Fruit fly (Drosophila melanogaster) whole organism, embryonic: ENCODE results near the gene CG42759.

Source experiments
- Antp ChIP-seq: fragments of 200-800 bp; sonication (Bioruptor generic); optimal IDR thresholded peaks from 3 replicates; lab custom pipeline; 2016; ENCODE audit warnings: missing biosample characterization, missing genetic modification characterization
- Blimp-1 ChIP-seq: fragments of 200-800 bp; sonication (Bioruptor generic); optimal IDR thresholded peaks from 3 replicates; lab custom pipeline; 2018; ENCODE audit warnings: missing biosample characterization, missing genetic modification characterization, mild to moderate bottlenecking, moderate library complexity, missing genetic modification reagents
- CG10543 ChIP-seq: fragments of 200-800 bp; sonication (Bioruptor generic); optimal IDR thresholded peaks from 3 replicates; lab custom pipeline; 2017; ENCODE audit warnings: missing biosample characterization, mild to moderate bottlenecking, missing genetic modification characterization, moderate library complexity
- CG1233 ChIP-seq: fragments of 200-800 bp; sonication (Bioruptor generic); optimal IDR thresholded peaks from 4 replicates; lab custom pipeline; 2018; ENCODE audit warnings: missing biosample characterization, mild to moderate bottlenecking, missing genetic modification characterization
- CG12942 ChIP-seq: fragments of 200-800 bp; sonication (Bioruptor generic); optimal IDR thresholded peaks from 3 replicates; lab custom pipeline; 2016; ENCODE audit warnings: missing biosample characterization, missing genetic modification characterization
- CG13287 ChIP-seq: fragments of 200-800 bp; sonication (Bioruptor generic); IDR thresholded peaks from 2 replicates; pipeline ENCODE4 v1.3.6; 2022; ENCODE audit warnings: missing biosample characterization, missing genetic modification characterization; ENCODE audit not compliant: partially characterized antibody
- CG13424 ChIP-seq: fragments of 200-800 bp; sonication (Bioruptor generic); optimal IDR thresholded peaks from 2 replicates; lab custom pipeline; 2019; ENCODE audit warnings: missing biosample characterization, mild to moderate bottlenecking, missing genetic modification characterization, moderate library complexity
- CG14014 ChIP-seq: fragments of 200-800 bp; sonication (Bioruptor generic); IDR thresholded peaks from 2 replicates; pipeline ENCODE4 v1.3.6; 2022; ENCODE audit warnings: missing biosample characterization, missing genetic modification characterization
- CG15269 ChIP-seq: fragments of 200-800 bp; sonication (Bioruptor generic); optimal IDR thresholded peaks from 2 replicates; lab custom pipeline; 2018; ENCODE audit warnings: missing biosample characterization, mild to moderate bottlenecking, missing genetic modification characterization, moderate library complexity
- CG17385 ChIP-seq: fragments of 200-800 bp; sonication (Bioruptor generic); optimal IDR thresholded peaks from 3 replicates; lab custom pipeline; 2018; ENCODE audit warnings: missing biosample characterization, mild to moderate bottlenecking, missing genetic modification characterization
- CG17912 ChIP-seq: fragments of 200-800 bp; sonication (Bioruptor generic); optimal IDR thresholded peaks from 2 replicates; lab custom pipeline; 2018; ENCODE audit warnings: missing biosample characterization, mild to moderate bottlenecking, missing genetic modification characterization
- CG1832 ChIP-seq: fragments of 200-800 bp; sonication (Bioruptor generic); optimal IDR thresholded peaks from 2 replicates; lab custom pipeline; 2017; ENCODE audit warnings: missing biosample characterization, mild to moderate bottlenecking, missing genetic modification characterization, inconsistent platforms
- CG31441 ChIP-seq: fragments of 200-800 bp; sonication (Bioruptor generic); IDR thresholded peaks from 2 replicates; pipeline ENCODE4 v1.3.6; 2022; ENCODE audit warnings: missing biosample characterization, missing genetic modification characterization
- CG32532 ChIP-seq: fragments of 200-800 bp; sonication (Bioruptor generic); IDR thresholded peaks from 2 replicates; pipeline ENCODE4 v1.3.6; 2022; ENCODE audit warnings: missing biosample characterization, missing genetic modification characterization
- CG34224 ChIP-seq: fragments of 200-800 bp; sonication (Bioruptor generic); IDR thresholded peaks from 3 replicates; pipeline ENCODE4 v1.3.6; 2022; ENCODE audit warnings: missing biosample characterization, missing genetic modification characterization; ENCODE audit not compliant: partially characterized antibody
- CG34422 ChIP-seq: fragments of 200-800 bp; sonication (Bioruptor generic); IDR thresholded peaks from 3 replicates; pipeline ENCODE4 v1.3.6; 2022; ENCODE audit warnings: missing biosample characterization, missing genetic modification characterization
- CG7556 ChIP-seq: fragments of 200-800 bp; sonication (Bioruptor generic); optimal IDR thresholded peaks from 2 replicates; lab custom pipeline; 2017; ENCODE audit warnings: missing biosample characterization, mild to moderate bottlenecking, missing genetic modification characterization
- CG8281 ChIP-seq: fragments of 200-800 bp; sonication (Bioruptor generic); optimal IDR thresholded peaks from 2 replicates; lab custom pipeline; 2018; ENCODE audit warnings: missing biosample characterization, mild to moderate bottlenecking, missing genetic modification characterization, moderate library complexity
- CG8290 ChIP-seq, 3 experiments: fragments of 200-800 bp; sonication (Bioruptor generic); optimal IDR thresholded peaks; 2 replicates each; lab custom pipeline; 2016 to 2019; ENCODE audit warnings: missing biosample characterization in 3 of 3, missing genetic modification characterization in 3 of 3, mild to moderate bottlenecking in 2 of 3, moderate library complexity in 1 of 3
- CG8478 ChIP-seq: fragments of >200 bp; optimal IDR thresholded peaks from 2 replicates; lab custom pipeline; 2018
- CG9932 ChIP-seq: fragments of 200-800 bp; sonication (Bioruptor generic); IDR thresholded peaks from 2 replicates; pipeline ENCODE4 v1.3.6; 2022; ENCODE audit warnings: missing biosample characterization, missing genetic modification characterization
- D19A ChIP-seq: fragments of 200-800 bp; optimal IDR thresholded peaks from 3 replicates; lab custom pipeline; 2019; ENCODE audit warnings: missing biosample characterization, mild to moderate bottlenecking, missing genetic modification characterization, moderate library complexity
- Elba2 ChIP-seq: fragments of 200-800 bp; sonication (Bioruptor generic); optimal IDR thresholded peaks from 3 replicates; lab custom pipeline; 2016; ENCODE audit warnings: missing biosample characterization, missing genetic modification characterization
- Fer1 ChIP-seq: fragments of 200-800 bp; sonication (Bioruptor generic); optimal IDR thresholded peaks from 2 replicates; lab custom pipeline; 2017; ENCODE audit warnings: missing biosample characterization, mild to moderate bottlenecking, missing genetic modification characterization
- NfI ChIP-seq: fragments of 200-800 bp; sonication (Bioruptor generic); optimal IDR thresholded peaks from 3 replicates; lab custom pipeline; 2018; ENCODE audit warnings: missing biosample characterization, mild to moderate bottlenecking, missing genetic modification characterization, moderate library complexity
- Rx ChIP-seq: fragments of 200-800 bp; sonication (Bioruptor generic); IDR thresholded peaks from 2 replicates; pipeline ENCODE4 v1.3.6; 2022; ENCODE audit warnings: missing biosample characterization, missing genetic modification characterization
- Tbp ChIP-seq: fragments of >200 bp; optimal IDR thresholded peaks from 2 replicates; lab custom pipeline; 2018; ENCODE audit warnings: missing biosample characterization, missing genetic modification characterization
- Xrp1 ChIP-seq: fragments of 200-800 bp; sonication (Bioruptor generic); IDR thresholded peaks from 2 replicates; pipeline ENCODE4 v1.3.6; 2022; ENCODE audit warnings: missing biosample characterization, missing genetic modification characterization
- YL-1 ChIP-seq: fragments of 200-800 bp; sonication (Bioruptor generic); optimal IDR thresholded peaks from 3 replicates; lab custom pipeline; 2017; ENCODE audit warnings: missing biosample characterization, mild to moderate bottlenecking, missing genetic modification characterization
- az2 ChIP-seq: fragments of 200-800 bp; sonication (Bioruptor generic); optimal IDR thresholded peaks from 3 replicates; lab custom pipeline; 2016; ENCODE audit warnings: missing biosample characterization, missing genetic modification characterization
- cg ChIP-seq: fragments of 200-800 bp; sonication (Bioruptor generic); optimal IDR thresholded peaks from 3 replicates; lab custom pipeline; 2019; ENCODE audit warnings: missing biosample characterization, mild to moderate bottlenecking, missing genetic modification characterization, moderate library complexity
- cwo ChIP-seq: fragments of 200-800 bp; sonication (Bioruptor generic); optimal IDR thresholded peaks from 3 replicates; lab custom pipeline; 2017; ENCODE audit warnings: missing biosample characterization, missing genetic modification characterization, mild to moderate bottlenecking, moderate library complexity, missing genetic modification reagents
- eve ChIP-seq, 2 experiments: fragments of >200 bp; optimal IDR thresholded peaks; 2 replicates each; lab custom pipeline; 2017; ENCODE audit warnings: missing biosample characterization in 2 of 2, missing genetic modification characterization in 2 of 2
- gem ChIP-seq: fragments of 200-800 bp; sonication (Bioruptor generic); optimal IDR thresholded peaks from 2 replicates; lab custom pipeline; 2019; ENCODE audit warnings: missing biosample characterization, mild to moderate bottlenecking, missing genetic modification characterization, moderate library complexity
- insv ChIP-seq, 2 experiments: fragments of 200-800 bp; sonication (Bioruptor generic); optimal IDR thresholded peaks; 3 replicates each; lab custom pipeline; 2016 to 2018; ENCODE audit warnings: missing biosample characterization in 2 of 2, missing genetic modification characterization in 2 of 2
- kah ChIP-seq: fragments of 200-800 bp; sonication (Bioruptor generic); optimal IDR thresholded peaks from 2 replicates; lab custom pipeline; 2018; ENCODE audit warnings: missing biosample characterization, mild to moderate bottlenecking, missing genetic modification characterization
- lab ChIP-seq: fragments of 200-800 bp; sonication (Bioruptor generic); optimal IDR thresholded peaks from 3 replicates; lab custom pipeline; 2017; ENCODE audit warnings: missing biosample characterization, missing genetic modification characterization, mild to moderate bottlenecking, moderate library complexity, missing genetic modification reagents
- pan ChIP-seq, 4 experiments: fragments of >200 bp in 3 of 4; fragments of 200-800 bp in 1 of 4; sonication (Bioruptor generic) in 1 of 4; optimal IDR thresholded peaks in 3 of 4; IDR thresholded peaks in 1 of 4; 2 replicates each; pipeline versions ENCODE4 v1.3.6 to Lab custom; 2017 to 2022; ENCODE audit warnings: missing biosample characterization in 2 of 4, missing genetic modification characterization in 2 of 4, mixed read lengths in 1 of 4
- pfk ChIP-seq: fragments of 200-800 bp; sonication (Bioruptor generic); optimal IDR thresholded peaks from 2 replicates; lab custom pipeline; 2018; ENCODE audit warnings: missing biosample characterization, mild to moderate bottlenecking, missing genetic modification characterization, moderate library complexity
- prd ChIP-seq, 3 experiments: fragments of >200 bp in 2 of 3; fragments of 200-800 bp in 1 of 3; sonication (Bioruptor generic) in 1 of 3; optimal IDR thresholded peaks in 2 of 3; IDR thresholded peaks in 1 of 3; 2 replicates in 2 of 3; 3 replicates in 1 of 3; pipeline versions ENCODE4 v1.3.6 to Lab custom; 2017 to 2022; ENCODE audit warnings: missing biosample characterization in 1 of 3, missing genetic modification characterization in 1 of 3
- pros ChIP-seq: fragments of 200-800 bp; sonication (Bioruptor generic); optimal IDR thresholded peaks from 3 replicates; lab custom pipeline; 2019; ENCODE audit warnings: missing biosample characterization, mild to moderate bottlenecking, missing genetic modification characterization, moderate library complexity
- row ChIP-seq: fragments of 200-800 bp; sonication (Bioruptor generic); IDR thresholded peaks from 3 replicates; pipeline ENCODE4 v1.3.6; 2022; ENCODE audit warnings: missing biosample characterization, missing genetic modification characterization
- sna ChIP-seq: fragments of 200-800 bp; sonication (Bioruptor generic); IDR thresholded peaks from 2 replicates; pipeline ENCODE4 v1.3.6; 2022; ENCODE audit warnings: missing biosample characterization, missing genetic modification characterization; ENCODE audit not compliant: partially characterized antibody
- trem ChIP-seq: fragments of 200-800 bp; optimal IDR thresholded peaks from 3 replicates; lab custom pipeline; 2019; ENCODE audit warnings: missing biosample characterization, mild to moderate bottlenecking, missing genetic modification characterization, moderate library complexity
- vvl ChIP-seq: fragments of 200-800 bp; sonication (Bioruptor generic); IDR thresholded peaks from 2 replicates; pipeline ENCODE4 v1.3.6; 2022; ENCODE audit warnings: missing biosample characterization, missing genetic modification characterization
- wdn ChIP-seq: fragments of 200-800 bp; sonication (Bioruptor generic); IDR thresholded peaks from 2 replicates; pipeline ENCODE4 v1.3.6; 2022; ENCODE audit warnings: missing biosample characterization, missing genetic modification characterization
- yki ChIP-seq: fragments of >200 bp; optimal IDR thresholded peaks from 3 replicates; lab custom pipeline; 2018

The CG42759 gene

dm6 chr3R:10109212-10109880, 33.5 kb upstream of the CG42759 start:
- TF ChIP-seq CG7556 (GFP tag; lab: Kevin White, UChicago), result peak; percentile 3
- TF ChIP-seq Xrp1, result 0 out of 2 replicates have a peak, but pooled peaks have one; percentile 30
- TF ChIP-seq sna (GFP tag; lab: Robert Waterston, UW), result peak; percentile 33; the same call in 1 of the 2 replicates
- no peak for TF ChIP-seq lab
- TF ChIP-seq Fer1, result peak; percentile 56
- peak; percentile 1 for TF ChIP-seq YL-1 (GFP tag; lab: Kevin White, UChicago)
- no peak for TF ChIP-seq pfk (GFP tag; lab: Kevin White, UChicago)
- TF ChIP-seq CG32532, result peak; percentile 60; the same call in 1 of the 2 replicates
- TF ChIP-seq az2 (GFP tag; lab: Kevin White, UChicago), result no peak
- peak; percentile 73 for TF ChIP-seq Elba2 (GFP tag; lab: Kevin White, UChicago)
- peak; percentile 19 for TF ChIP-seq CG10543
- TF ChIP-seq Tbp, result no peak
- no peak for TF ChIP-seq CG1233
- TF ChIP-seq prd (optimal IDR thresholded peaks at IDR 0.05; lab: Kevin White, UChicago), result no peak
- TF ChIP-seq prd (GFP tag; IDR thresholded peaks at IDR 0.05; lab: Robert Waterston, UW), result 0 out of 3 replicates have a peak, but pooled peaks have one; percentile 16
- TF ChIP-seq CG31441 (GFP tag; lab: Robert Waterston, UW), result peak; percentile 23; the same call in 1 of the 2 replicates
- peak; percentile 92 for TF ChIP-seq yki (lab: Kevin White, UChicago)
- TF ChIP-seq CG8478, result peak; percentile 53
- peak; percentile 6 for TF ChIP-seq gem
- peak; percentile 54; the same call in 1 of the 3 replicates for TF ChIP-seq CG34224 (GFP tag; lab: Robert Waterston, UW)
- 0 out of 2 replicates have a peak, but pooled peaks have one; percentile 20 for TF ChIP-seq CG14014 (GFP tag; lab: Robert Waterston, UW)
- TF ChIP-seq CG13287 (GFP tag; lab: Robert Waterston, UW), result peak; percentile 60
- peak; percentile 27; the same call in 1 of the 3 replicates for TF ChIP-seq CG34422 (GFP tag; lab: Robert Waterston, UW)
- TF ChIP-seq cwo (GFP tag; lab: Kevin White, UChicago), result peak; percentile 11
- no peak for TF ChIP-seq CG17912 (GFP tag; lab: Kevin White, UChicago)
- TF ChIP-seq eve (GFP tag; optimal IDR thresholded peaks at IDR 0.05; lab: Kevin White, UChicago), result no peak
- TF ChIP-seq CG15269 (tag; lab: Kevin White, UChicago), result peak; percentile 16
- TF ChIP-seq Blimp-1 (GFP tag; lab: Kevin White, UChicago), result peak; percentile 71
- peak; percentile 84 for TF ChIP-seq vvl (GFP tag; lab: Robert Waterston, UW)
- peak; percentile 94 to 95 for TF ChIP-seq insv (GFP tag; optimal IDR thresholded peaks at IDR 0.05; lab: Kevin White, UChicago)
- no peak for TF ChIP-seq Rx
- no peak for TF ChIP-seq pan (optimal IDR thresholded peaks at IDR 0.05; lab: Kevin White, UChicago)
- TF ChIP-seq pan (GFP tag; optimal IDR thresholded peaks at IDR 0.05 in 1 of 2, IDR thresholded peaks at IDR 0.05 in 1 of 2), result peak in 1 of 2 experiments; percentile 34
- peak; percentile 45 for TF ChIP-seq kah (GFP tag; lab: Kevin White, UChicago)
- 0 out of 2 replicates have a peak, but pooled peaks have one; percentile 15 for TF ChIP-seq wdn
- 0 out of 2 replicates have a peak, but pooled peaks have one; percentile 21 for TF ChIP-seq CG9932
- TF ChIP-seq CG13424 (tag; lab: Kevin White, UChicago), result peak; percentile 2
- peak; percentile 39 for TF ChIP-seq CG1832 (GFP tag; lab: Kevin White, UChicago)
- no peak for TF ChIP-seq CG12942 (GFP tag; lab: Kevin White, UChicago)
- no peak for TF ChIP-seq CG8281 (tag; lab: Kevin White, UChicago)
- TF ChIP-seq Antp (GFP tag; lab: Kevin White, UChicago), result no peak
- peak; percentile 98 for TF ChIP-seq CG17385 (GFP tag; lab: Kevin White, UChicago)
- TF ChIP-seq D19A, result peak; percentile 94
- peak; percentile 46 for TF ChIP-seq pros (GFP tag; lab: Kevin White, UChicago)
- TF ChIP-seq NfI, result peak; percentile 19
- TF ChIP-seq trem (tag; lab: Kevin White, UChicago), result no peak
- no peak for TF ChIP-seq CG8290 (GFP tag; optimal IDR thresholded peaks at IDR 0.05; lab: Kevin White, UChicago)
- TF ChIP-seq CG8290 (tag; optimal IDR thresholded peaks at IDR 0.05; lab: Kevin White, UChicago), result peak in 1 of 2 experiments; percentile 1
- peak; percentile 97 for TF ChIP-seq cg (GFP tag; lab: Kevin White, UChicago)
- TF ChIP-seq row (GFP tag; lab: Robert Waterston, UW), result peak; percentile 54; the same call in 2 of the 3 replicates
